Fruit fly (Drosophila melanogaster) whole organism, wandering third instar larva: ENCODE results near the gene BRWD3.

Source experiments
- Dfd ChIP-seq: fragments of >200 bp; optimal IDR thresholded peaks from 2 replicates; lab custom pipeline; 2017; ENCODE audit warnings: missing biosample characterization, missing genetic modification characterization
- HLH106 ChIP-seq: fragments of 200-800 bp; optimal IDR thresholded peaks from 3 replicates; lab custom pipeline; 2019; ENCODE audit warnings: missing biosample characterization, mild to moderate bottlenecking, missing genetic modification characterization, moderate library complexity
- Mio ChIP-seq: sonication (Bioruptor generic); optimal IDR thresholded peaks from 2 replicates; lab custom pipeline; 2016; ENCODE audit warnings: missing biosample characterization, missing genetic modification characterization
- Myc ChIP-seq: fragments of >200 bp; optimal IDR thresholded peaks from 2 replicates; lab custom pipeline; 2017
- N ChIP-seq: fragments of >200 bp; optimal IDR thresholded peaks from 2 replicates; lab custom pipeline; 2018; ENCODE audit warnings: missing biosample characterization, missing external identifiers, missing genetic modification characterization
- Rel ChIP-seq, 2 experiments: fragments of 200-800 bp; sonication (Bioruptor generic) in 1 of 2; optimal IDR thresholded peaks; 2 replicates in 1 of 2; 3 replicates in 1 of 2; lab custom pipeline; 2016 to 2019; ENCODE audit warnings: mild to moderate bottlenecking in 2 of 2, missing biosample characterization in 2 of 2, missing genetic modification characterization in 2 of 2, moderate library complexity in 1 of 2
- Sp1 ChIP-seq: fragments of 200-800 bp; sonication (Bioruptor generic); optimal IDR thresholded peaks from 3 replicates; lab custom pipeline; 2019; ENCODE audit warnings: missing biosample characterization, mild to moderate bottlenecking, missing genetic modification characterization, moderate library complexity
- br ChIP-seq: fragments of 200-800 bp; sonication (Bioruptor generic); optimal IDR thresholded peaks from 2 replicates; lab custom pipeline; 2016; ENCODE audit warnings: missing biosample characterization, missing genetic modification characterization
- fru ChIP-seq: fragments of 200-800 bp; sonication (Bioruptor generic); optimal IDR thresholded peaks from 3 replicates; lab custom pipeline; 2016; ENCODE audit warnings: missing biosample characterization, mild to moderate bottlenecking, missing genetic modification characterization
- jim ChIP-seq: fragments of 175-275, 200-325 bp; sonication (Bioruptor generic); optimal IDR thresholded peaks from 2 replicates; lab custom pipeline; 2016; ENCODE audit warnings: missing biosample characterization, mild to moderate bottlenecking, missing genetic modification characterization
- pan ChIP-seq: fragments of >200 bp; optimal IDR thresholded peaks from 2 replicates; lab custom pipeline; 2017
- usp ChIP-seq: fragments of >200 bp; optimal IDR thresholded peaks from 2 replicates; lab custom pipeline; 2017; ENCODE audit warnings: missing biosample characterization, missing genetic modification characterization

DNA sequence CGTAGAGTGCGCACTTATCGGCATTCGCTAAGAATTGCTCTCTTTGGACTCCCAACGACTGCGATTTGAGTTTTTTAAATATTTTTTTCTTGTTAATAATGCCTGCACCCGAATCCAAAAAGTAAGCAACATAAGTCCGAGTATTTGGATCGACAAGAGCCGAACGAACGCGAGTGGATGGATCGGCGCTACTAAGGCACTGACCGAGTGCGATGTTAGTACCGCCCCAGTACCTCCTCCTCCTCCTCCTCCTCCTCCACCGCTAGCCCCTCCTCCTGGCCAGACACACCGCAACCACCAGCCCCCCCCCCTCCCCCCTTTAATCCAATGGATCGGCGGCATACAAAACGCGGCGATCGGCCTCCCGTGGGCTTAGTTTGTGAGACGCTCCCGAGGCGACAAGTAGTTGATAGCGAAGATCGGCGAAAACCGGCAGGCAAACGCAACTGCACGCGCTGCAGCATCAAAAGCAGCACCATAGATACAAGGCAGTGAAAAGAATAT lies 35.2 kb upstream of the BRWD3 start, which contains the start of gene CG6356:
- TF ChIP-seq fru (no peak), usp (no peak), N (GFP tag; lab: Kevin White, UChicago) (no peak), pan (lab: Kevin White, UChicago) (no peak), HLH106 (tag; lab: Kevin White, UChicago) (no peak), br (no peak), Dfd (no peak), Sp1 (GFP tag; lab: Kevin White, UChicago) (peak; percentile 17), Rel (GFP tag; optimal IDR thresholded peaks at IDR 0.05; lab: Kevin White, UChicago) (no peak), Rel (tag; optimal IDR thresholded peaks at IDR 0.05; lab: Kevin White, UChicago) (peak; percentile 39), Mio (GFP tag; lab: Kevin White, UChicago) (no peak), jim (GFP tag; lab: Kevin White, UChicago) (no peak), Myc (lab: Kevin White, UChicago) (no peak)
